Fruit fly (Drosophila melanogaster) whole organism, embryonic: Measurements from ENCODE around the gene CG31493.

Experiments used
- Atf6 ChIP-seq: fragments of 200-800 bp; sonication (Bioruptor generic); IDR thresholded peaks from 2 replicates; pipeline ENCODE4 v1.3.6; 2022; ENCODE audit warnings: missing biosample characterization, missing genetic modification characterization
- Bgb ChIP-seq: fragments of 200-800 bp; sonication (Bioruptor generic); IDR thresholded peaks from 2 replicates; pipeline ENCODE4 v1.3.6; 2022; ENCODE audit warnings: missing biosample characterization, missing genetic modification characterization; ENCODE audit not compliant: partially characterized antibody
- C15 ChIP-seq: fragments of 200-800 bp; sonication (Bioruptor generic); IDR thresholded peaks from 3 replicates; pipeline ENCODE4 v1.3.6; 2022; ENCODE audit warnings: missing biosample characterization, missing genetic modification characterization
- CG10366 ChIP-seq: fragments of 200-800 bp; sonication (Bioruptor generic); IDR thresholded peaks from 2 replicates; pipeline ENCODE4 v1.3.6; 2022; ENCODE audit warnings: missing biosample characterization, missing genetic modification characterization
- CG11085 ChIP-seq: fragments of 200-800 bp; sonication (Bioruptor generic); IDR thresholded peaks from 2 replicates; pipeline ENCODE4 v1.3.6; 2022; ENCODE audit warnings: missing biosample characterization, missing genetic modification characterization
- CG12071 ChIP-seq: fragments of 200-800 bp; sonication (Bioruptor generic); optimal IDR thresholded peaks from 3 replicates; lab custom pipeline; 2018; ENCODE audit warnings: missing biosample characterization, mild to moderate bottlenecking, missing genetic modification characterization
- CG12104 ChIP-seq: fragments of 200-800 bp; sonication (Bioruptor generic); optimal IDR thresholded peaks from 3 replicates; lab custom pipeline; 2016; ENCODE audit warnings: missing biosample characterization, missing genetic modification characterization
- CG13123 ChIP-seq: fragments of 200-800 bp; sonication (Bioruptor generic); optimal IDR thresholded peaks from 2 replicates; lab custom pipeline; 2016; ENCODE audit warnings: missing biosample characterization, missing genetic modification characterization
- CG13624 ChIP-seq: fragments of 200-800 bp; sonication (Bioruptor generic); optimal IDR thresholded peaks from 2 replicates; lab custom pipeline; 2016; ENCODE audit warnings: missing biosample characterization, missing genetic modification characterization
- CG14710 ChIP-seq: fragments of 200-800 bp; sonication (Bioruptor generic); optimal IDR thresholded peaks from 3 replicates; lab custom pipeline; 2019; ENCODE audit warnings: missing biosample characterization, mild to moderate bottlenecking, missing genetic modification characterization, moderate library complexity
- CG15269 ChIP-seq: fragments of 200-800 bp; sonication (Bioruptor generic); optimal IDR thresholded peaks from 2 replicates; lab custom pipeline; 2018; ENCODE audit warnings: missing biosample characterization, mild to moderate bottlenecking, missing genetic modification characterization, moderate library complexity
- CG16815 ChIP-seq: fragments of 200-800 bp; sonication (Bioruptor generic); optimal IDR thresholded peaks from 3 replicates; lab custom pipeline; 2017; ENCODE audit warnings: missing biosample characterization, mild to moderate bottlenecking, missing genetic modification characterization
- CG17568 ChIP-seq: fragments of 200-800 bp; sonication (Bioruptor generic); optimal IDR thresholded peaks from 2 replicates; lab custom pipeline; 2018; ENCODE audit warnings: missing biosample characterization, mild to moderate bottlenecking, missing genetic modification characterization, moderate library complexity
- CG17802 ChIP-seq: fragments of 200-800 bp; sonication (Bioruptor generic); optimal IDR thresholded peaks from 2 replicates; lab custom pipeline; 2018; ENCODE audit warnings: missing biosample characterization, mild to moderate bottlenecking, missing genetic modification characterization, moderate library complexity
- CG2116 ChIP-seq: fragments of 200-800 bp; sonication (Bioruptor generic); optimal IDR thresholded peaks from 3 replicates; lab custom pipeline; 2018; ENCODE audit warnings: missing biosample characterization, mild to moderate bottlenecking, missing genetic modification characterization
- CG31365 ChIP-seq: fragments of 200-800 bp; sonication (Bioruptor generic); optimal IDR thresholded peaks from 2 replicates; lab custom pipeline; 2018; ENCODE audit warnings: missing biosample characterization, mild to moderate bottlenecking, missing genetic modification characterization
- CG31441 ChIP-seq: fragments of 200-800 bp; sonication (Bioruptor generic); IDR thresholded peaks from 2 replicates; pipeline ENCODE4 v1.3.6; 2022; ENCODE audit warnings: missing biosample characterization, missing genetic modification characterization
- CG42726 ChIP-seq: fragments of 200-800 bp; sonication (Bioruptor generic); IDR thresholded peaks from 2 replicates; pipeline ENCODE4 v1.3.6; 2022; ENCODE audit warnings: missing biosample characterization, missing genetic modification characterization; ENCODE audit not compliant: partially characterized antibody
- CG4360 ChIP-seq: fragments of 200-800 bp; sonication (Bioruptor generic); IDR thresholded peaks from 2 replicates; pipeline ENCODE4 v1.3.6; 2022; ENCODE audit warnings: missing biosample characterization, missing genetic modification characterization
- CG6854 ChIP-seq: fragments of 200-800 bp; sonication (Bioruptor generic); optimal IDR thresholded peaks from 3 replicates; lab custom pipeline; 2017; ENCODE audit warnings: missing biosample characterization, mild to moderate bottlenecking, missing genetic modification characterization
- CG7786 ChIP-seq: fragments of 200-800 bp; sonication (Bioruptor generic); optimal IDR thresholded peaks from 2 replicates; lab custom pipeline; 2016; ENCODE audit warnings: missing biosample characterization, missing genetic modification characterization
- CG7987 ChIP-seq: fragments of 200-800 bp; sonication (Bioruptor generic); optimal IDR thresholded peaks from 2 replicates; lab custom pipeline; 2018; ENCODE audit warnings: missing biosample characterization, mild to moderate bottlenecking, missing genetic modification characterization, moderate library complexity
- CG8281 ChIP-seq: fragments of 200-800 bp; sonication (Bioruptor generic); optimal IDR thresholded peaks from 2 replicates; lab custom pipeline; 2018; ENCODE audit warnings: missing biosample characterization, mild to moderate bottlenecking, missing genetic modification characterization, moderate library complexity
- CG9609 ChIP-seq: fragments of 200-800 bp; sonication (Bioruptor generic); optimal IDR thresholded peaks from 3 replicates; lab custom pipeline; 2016; ENCODE audit warnings: missing biosample characterization, missing genetic modification characterization
- Dfd ChIP-seq, 2 experiments: fragments of >200 bp; optimal IDR thresholded peaks; 2 replicates each; lab custom pipeline; 2017; ENCODE audit warnings: missing biosample characterization in 2 of 2, missing genetic modification characterization in 2 of 2
- Dip2 ChIP-seq: fragments of 200-800 bp; sonication (Bioruptor generic); IDR thresholded peaks from 2 replicates; pipeline ENCODE4 v1.3.6; 2022; ENCODE audit warnings: missing biosample characterization, missing genetic modification characterization
- E2f1 ChIP-seq: fragments of 200-800 bp; sonication (Bioruptor generic); IDR thresholded peaks from 2 replicates; pipeline ENCODE4 v1.3.6; 2022; ENCODE audit warnings: missing biosample characterization, missing genetic modification characterization
- Elba2 ChIP-seq: fragments of 200-800 bp; sonication (Bioruptor generic); optimal IDR thresholded peaks from 3 replicates; lab custom pipeline; 2016; ENCODE audit warnings: missing biosample characterization, missing genetic modification characterization
- Ets65A ChIP-seq: fragments of 200-800 bp; sonication (Bioruptor generic); peaks from one replicate; lab custom pipeline; 2016; ENCODE audit warnings: missing biosample characterization, missing genetic modification characterization
- HLH54F ChIP-seq: fragments of 200-800 bp; sonication (Bioruptor generic); optimal IDR thresholded peaks from 3 replicates; lab custom pipeline; 2016; ENCODE audit warnings: missing biosample characterization, missing genetic modification characterization
- Hmr ChIP-seq: fragments of 200-800 bp; sonication (Bioruptor generic); optimal IDR thresholded peaks from 3 replicates; lab custom pipeline; 2017; ENCODE audit warnings: mild to moderate bottlenecking, missing biosample characterization, missing genetic modification reagents, missing genetic modification characterization
- Hr78 ChIP-seq, 2 experiments: fragments of 200-800 bp in 1 of 2; fragments of >200 bp in 1 of 2; sonication (Bioruptor generic) in 1 of 2; optimal IDR thresholded peaks; 2 replicates each; lab custom pipeline; 2017 to 2019; ENCODE audit warnings: missing biosample characterization in 2 of 2, missing genetic modification characterization in 2 of 2, mild to moderate bottlenecking in 1 of 2, moderate library complexity in 1 of 2
- Hsf ChIP-seq: fragments of 200-800 bp; sonication (Bioruptor generic); optimal IDR thresholded peaks from 3 replicates; lab custom pipeline; 2016; ENCODE audit warnings: missing biosample characterization, missing genetic modification characterization
- NK7.1 ChIP-seq: fragments of 200-800 bp; sonication (Bioruptor generic); optimal IDR thresholded peaks from 3 replicates; lab custom pipeline; 2016; ENCODE audit warnings: missing biosample characterization, missing genetic modification characterization
- Oli ChIP-seq: fragments of 200-800 bp; sonication (Bioruptor generic); optimal IDR thresholded peaks from 2 replicates; lab custom pipeline; 2018; ENCODE audit warnings: missing biosample characterization, mild to moderate bottlenecking, missing genetic modification characterization, moderate library complexity
- Spps ChIP-seq: fragments of 200-800 bp; sonication (Bioruptor generic); optimal IDR thresholded peaks from 2 replicates; lab custom pipeline; 2018; ENCODE audit warnings: missing biosample characterization, mild to moderate bottlenecking, missing genetic modification characterization
- Sry-β ChIP-seq: fragments of 200-800 bp; sonication (Bioruptor generic); optimal IDR thresholded peaks from 2 replicates; lab custom pipeline; 2018; ENCODE audit warnings: missing biosample characterization, mild to moderate bottlenecking, missing genetic modification characterization, moderate library complexity
- ac ChIP-seq: fragments of 200-800 bp; sonication (Bioruptor generic); optimal IDR thresholded peaks from 3 replicates; lab custom pipeline; 2017; ENCODE audit warnings: missing biosample characterization, mild to moderate bottlenecking, missing genetic modification characterization
- btn ChIP-seq: fragments of 200-800 bp; sonication (Bioruptor generic); optimal IDR thresholded peaks from 2 replicates; lab custom pipeline; 2016; ENCODE audit warnings: missing biosample characterization, missing genetic modification characterization
- crc ChIP-seq: fragments of 200-800 bp; sonication (Bioruptor generic); optimal IDR thresholded peaks from 2 replicates; lab custom pipeline; 2016; ENCODE audit warnings: missing biosample characterization, missing genetic modification characterization
- dimm ChIP-seq: fragments of 200-800 bp; sonication (Bioruptor generic); IDR thresholded peaks from 2 replicates; pipeline ENCODE4 v1.3.6; 2022; ENCODE audit warnings: missing biosample characterization, missing genetic modification characterization
- dysf ChIP-seq: fragments of 200-800 bp; sonication (Bioruptor generic); IDR thresholded peaks from 3 replicates; pipeline ENCODE4 v1.3.6; 2022; ENCODE audit warnings: missing biosample characterization, missing genetic modification characterization
- fu2 ChIP-seq: fragments of 200-800 bp; sonication (Bioruptor generic); optimal IDR thresholded peaks from 2 replicates; lab custom pipeline; 2016; ENCODE audit warnings: missing biosample characterization, missing genetic modification characterization
- grn ChIP-seq: fragments of 200-800 bp; sonication (Bioruptor generic); optimal IDR thresholded peaks from 3 replicates; lab custom pipeline; 2017; ENCODE audit warnings: missing biosample characterization, missing genetic modification characterization
- lilli ChIP-seq: fragments of 200-800 bp; sonication (Bioruptor generic); optimal IDR thresholded peaks from 3 replicates; lab custom pipeline; 2016; ENCODE audit warnings: missing biosample characterization, missing genetic modification characterization
- ro ChIP-seq: fragments of 200-800 bp; sonication (Bioruptor generic); IDR thresholded peaks from 2 replicates; pipeline ENCODE4 v1.3.6; 2022; ENCODE audit warnings: missing biosample characterization, missing genetic modification characterization
- scrt ChIP-seq: fragments of 200-800 bp; sonication (Bioruptor generic); optimal IDR thresholded peaks from 2 replicates; lab custom pipeline; 2018; ENCODE audit warnings: missing biosample characterization, mild to moderate bottlenecking, missing genetic modification characterization, moderate library complexity
- sd ChIP-seq: fragments of 200-800 bp; sonication (Bioruptor generic); optimal IDR thresholded peaks from 3 replicates; lab custom pipeline; 2018; ENCODE audit warnings: missing biosample characterization, mild to moderate bottlenecking, missing genetic modification characterization, moderate library complexity
- sim ChIP-seq: fragments of 200-800 bp; sonication (Bioruptor generic); IDR thresholded peaks from 2 replicates; pipeline ENCODE4 v1.3.6; 2022; ENCODE audit warnings: missing biosample characterization, missing genetic modification characterization
- tx ChIP-seq: fragments of 200-800 bp; sonication (Bioruptor generic); optimal IDR thresholded peaks from 2 replicates; lab custom pipeline; 2016; ENCODE audit warnings: missing biosample characterization, missing genetic modification characterization

The CG31493 gene

DNA sequence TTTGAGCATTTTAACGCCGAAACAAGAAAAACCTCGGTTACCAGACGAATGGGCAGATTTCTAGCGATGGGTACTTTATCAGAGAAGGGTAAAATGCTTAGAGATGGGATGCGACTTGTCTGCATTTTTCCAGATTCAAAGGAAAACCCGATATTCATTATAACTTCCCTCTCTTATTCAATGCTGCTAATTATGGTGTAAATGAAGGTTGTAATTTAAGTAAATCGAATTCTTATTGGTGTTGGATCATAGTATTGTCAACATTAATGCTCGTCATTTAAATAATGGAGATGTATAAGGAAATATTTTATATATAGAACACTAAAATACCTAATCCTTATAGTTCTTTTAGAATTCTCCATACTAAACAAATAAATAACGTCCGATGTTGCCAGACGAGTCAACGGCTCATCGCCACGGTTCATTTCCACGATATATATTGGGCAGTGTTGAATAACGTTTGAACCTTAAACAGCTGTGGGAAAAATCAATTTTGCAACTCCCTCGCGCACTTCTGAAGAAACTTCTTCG is 7.2 kb upstream of the CG31493 start, which contains the start of the genes Alh and CG10098 (continued):
- no peak for TF ChIP-seq CG8281 (tag; lab: Kevin White, UChicago)
- peak; percentile 82 for TF ChIP-seq CG13624 (GFP tag; lab: Kevin White, UChicago)
- peak; percentile 84 for TF ChIP-seq Hmr (GFP tag; lab: Kevin White, UChicago)
- TF ChIP-seq crc: peak; percentile 39
- TF ChIP-seq CG12071 (GFP tag; lab: Kevin White, UChicago): no peak
- TF ChIP-seq CG7786 (GFP tag; lab: Kevin White, UChicago): peak; percentile 91
- TF ChIP-seq E2f1 (GFP tag; lab: Robert Waterston, UW): peak; percentile 62
- peak; percentile 47 for TF ChIP-seq btn (GFP tag; lab: Kevin White, UChicago)
- 0 out of 2 replicates have a peak, but pooled peaks have one; percentile 34 for TF ChIP-seq ro
- peak; percentile 34 for TF ChIP-seq Spps (tag; lab: Kevin White, UChicago)
- TF ChIP-seq CG11085 (GFP tag; lab: Robert Waterston, UW): peak; percentile 66; the same call in 1 of the 2 replicates
- TF ChIP-seq sd: no peak
- TF ChIP-seq Hsf (GFP tag; lab: Kevin White, UChicago): peak; percentile 91
- peak; percentile 72 for TF ChIP-seq Atf6 (GFP tag; lab: Robert Waterston, UW)
- TF ChIP-seq Hr78 (GFP tag; optimal IDR thresholded peaks at IDR 0.05; lab: Kevin White, UChicago): peak in 1 of 2 experiments; percentile 53
- peak; percentile 89 for TF ChIP-seq fu2 (GFP tag; lab: Kevin White, UChicago)
- peak; percentile 69 for TF ChIP-seq Bgb
- TF ChIP-seq NK7.1 (GFP tag; lab: Kevin White, UChicago): peak; percentile 58
- TF ChIP-seq grn (GFP tag; lab: Kevin White, UChicago): peak; percentile 22
- peak; percentile 55; the same call in 1 of the 2 replicates for TF ChIP-seq CG42726 (GFP tag; lab: Robert Waterston, UW)
- TF ChIP-seq CG12104 (GFP tag; lab: Kevin White, UChicago): peak; percentile 89
- TF ChIP-seq CG16815 (GFP tag; lab: Kevin White, UChicago): peak; percentile 84
- no peak for TF ChIP-seq Dfd (GFP tag; optimal IDR thresholded peaks at IDR 0.05; lab: Kevin White, UChicago)
- peak; percentile 78 for TF ChIP-seq CG31441 (GFP tag; lab: Robert Waterston, UW)
- no peak for TF ChIP-seq CG7987 (GFP tag; lab: Kevin White, UChicago)
- TF ChIP-seq C15 (GFP tag; lab: Robert Waterston, UW): 0 out of 3 replicates have a peak, but pooled peaks have one; percentile 50
- peak; percentile 83 for TF ChIP-seq CG10366
- TF ChIP-seq scrt (GFP tag; lab: Kevin White, UChicago): no peak
- peak; percentile 26 for TF ChIP-seq CG17568 (GFP tag; lab: Kevin White, UChicago)
- no peak for TF ChIP-seq CG31365 (tag; lab: Kevin White, UChicago)
- TF ChIP-seq Oli (tag; lab: Kevin White, UChicago): peak; percentile 68
- TF ChIP-seq CG6854 (GFP tag; lab: Kevin White, UChicago): no peak
- peak; percentile 94 for TF ChIP-seq lilli
- TF ChIP-seq CG14710: peak; percentile 91
- TF ChIP-seq CG2116 (GFP tag; lab: Kevin White, UChicago): peak; percentile 85
- TF ChIP-seq CG4360 (GFP tag; lab: Robert Waterston, UW): no peak
- peak; percentile 34; the same call in 1 of the 2 replicates for TF ChIP-seq dimm (GFP tag; lab: Robert Waterston, UW)
- TF ChIP-seq dysf (GFP tag; lab: Robert Waterston, UW): peak; percentile 81
- TF ChIP-seq Elba2: peak; percentile 78
- TF ChIP-seq HLH54F: peak; percentile 92
- TF ChIP-seq CG13123 (GFP tag; lab: Kevin White, UChicago): peak; percentile 80
- no peak for TF ChIP-seq Dip2 (GFP tag; lab: Robert Waterston, UW)
- TF ChIP-seq CG15269 (tag; lab: Kevin White, UChicago): peak; percentile 80
- TF ChIP-seq sim (GFP tag; lab: Robert Waterston, UW): no peak
- no peak for TF ChIP-seq CG17802 (tag; lab: Kevin White, UChicago)
- no peak for TF ChIP-seq ac (GFP tag; lab: Kevin White, UChicago)
- TF ChIP-seq CG9609 (GFP tag; lab: Kevin White, UChicago): peak; percentile 87
- peak; percentile 6 for TF ChIP-seq Sry-β (GFP tag; lab: Kevin White, UChicago)
- TF ChIP-seq tx (GFP tag; lab: Kevin White, UChicago): peak; percentile 83
- peak; percentile 99 for TF ChIP-seq Ets65A (GFP tag; lab: Kevin White, UChicago)
